Fruit fly (Drosophila melanogaster) whole organism, embryonic: ENCODE results near the gene hry.
A peak's percentile ranks its signal among the peaks of the same experiment; 100 is the strongest.

Source experiments
- CG10209 ChIP-seq: fragments of 200-800 bp; sonication (Bioruptor generic); optimal IDR thresholded peaks from 3 replicates; lab custom pipeline; 2017; ENCODE audit warnings: missing biosample characterization, mild to moderate bottlenecking, missing genetic modification characterization, missing genetic modification reagents
- CG11456 ChIP-seq: fragments of 200-800 bp; sonication (Bioruptor generic); IDR thresholded peaks from 3 replicates; pipeline ENCODE4 v1.3.6; 2022; ENCODE audit warnings: missing biosample characterization, missing genetic modification characterization
- CG11504 ChIP-seq: fragments of 200-800 bp; sonication (Bioruptor generic); optimal IDR thresholded peaks from 3 replicates; lab custom pipeline; 2019; ENCODE audit warnings: missing biosample characterization, mild to moderate bottlenecking, missing genetic modification characterization, moderate library complexity
- CG12104 ChIP-seq: fragments of 200-800 bp; sonication (Bioruptor generic); optimal IDR thresholded peaks from 3 replicates; lab custom pipeline; 2016; ENCODE audit warnings: missing biosample characterization, missing genetic modification characterization
- CG12299 ChIP-seq: fragments of 200-800 bp; sonication (Bioruptor generic); optimal IDR thresholded peaks from 2 replicates; lab custom pipeline; 2018; ENCODE audit warnings: missing biosample characterization, mild to moderate bottlenecking, missing genetic modification characterization
- CG13287 ChIP-seq: fragments of 200-800 bp; sonication (Bioruptor generic); IDR thresholded peaks from 2 replicates; pipeline ENCODE4 v1.3.6; 2022; ENCODE audit warnings: missing biosample characterization, missing genetic modification characterization; ENCODE audit not compliant: partially characterized antibody
- CG14050 ChIP-seq: fragments of 200-800 bp; sonication (Bioruptor generic); IDR thresholded peaks from 3 replicates; pipeline ENCODE4 v1.3.6; 2022; ENCODE audit warnings: missing biosample characterization, missing genetic modification characterization
- CG14441 ChIP-seq: fragments of 200-800 bp; sonication (Bioruptor generic); IDR thresholded peaks from 2 replicates; pipeline ENCODE4 v1.3.6; 2022; ENCODE audit warnings: missing biosample characterization, missing genetic modification characterization
- CG14667 ChIP-seq: fragments of 200-800 bp; sonication (Bioruptor generic); IDR thresholded peaks from 2 replicates; pipeline ENCODE4 v1.3.6; 2022; ENCODE audit warnings: missing biosample characterization, missing genetic modification characterization
- CG15269 ChIP-seq: fragments of 200-800 bp; sonication (Bioruptor generic); optimal IDR thresholded peaks from 2 replicates; lab custom pipeline; 2018; ENCODE audit warnings: missing biosample characterization, mild to moderate bottlenecking, missing genetic modification characterization, moderate library complexity
- CG15479 ChIP-seq: fragments of 200-800 bp; sonication (Bioruptor generic); optimal IDR thresholded peaks from 3 replicates; lab custom pipeline; 2019; ENCODE audit warnings: missing biosample characterization, mild to moderate bottlenecking, missing genetic modification characterization, moderate library complexity
- CG15601 ChIP-seq: fragments of 200-800 bp; sonication (Bioruptor generic); optimal IDR thresholded peaks from 3 replicates; lab custom pipeline; 2019; ENCODE audit warnings: missing biosample characterization, mild to moderate bottlenecking, missing genetic modification characterization, moderate library complexity
- CG15696 ChIP-seq: fragments of 200-800 bp; sonication (Bioruptor generic); optimal IDR thresholded peaks from 2 replicates; lab custom pipeline; 2019; ENCODE audit warnings: missing biosample characterization, mild to moderate bottlenecking, missing genetic modification characterization, moderate library complexity
- CG17359 ChIP-seq: fragments of 200-800 bp; sonication (Bioruptor generic); optimal IDR thresholded peaks from 3 replicates; lab custom pipeline; 2018; ENCODE audit warnings: missing biosample characterization, mild to moderate bottlenecking, missing genetic modification characterization, moderate library complexity
- CG17385 ChIP-seq: fragments of 200-800 bp; sonication (Bioruptor generic); optimal IDR thresholded peaks from 3 replicates; lab custom pipeline; 2018; ENCODE audit warnings: missing biosample characterization, mild to moderate bottlenecking, missing genetic modification characterization
- CG2712 ChIP-seq: fragments of 200-800 bp; optimal IDR thresholded peaks from 3 replicates; lab custom pipeline; 2019; ENCODE audit warnings: missing biosample characterization, mild to moderate bottlenecking, missing genetic modification characterization, moderate library complexity
- CG3065 ChIP-seq: fragments of 200-800 bp; sonication (Bioruptor generic); optimal IDR thresholded peaks from 2 replicates; lab custom pipeline; 2016; ENCODE audit warnings: missing biosample characterization, missing genetic modification characterization
- CG32532 ChIP-seq: fragments of 200-800 bp; sonication (Bioruptor generic); IDR thresholded peaks from 2 replicates; pipeline ENCODE4 v1.3.6; 2022; ENCODE audit warnings: missing biosample characterization, missing genetic modification characterization
- CG3838 ChIP-seq: fragments of 200-800 bp; sonication (Bioruptor generic); optimal IDR thresholded peaks from 3 replicates; lab custom pipeline; 2016; ENCODE audit warnings: missing biosample characterization, missing genetic modification characterization
- CG3995 ChIP-seq: fragments of 200-800 bp; sonication (Bioruptor generic); optimal IDR thresholded peaks from 3 replicates; lab custom pipeline; 2016; ENCODE audit warnings: missing biosample characterization, missing genetic modification characterization
- CG4617 ChIP-seq: fragments of 200-800 bp; sonication (Bioruptor generic); optimal IDR thresholded peaks from 3 replicates; lab custom pipeline; 2016; ENCODE audit warnings: missing biosample characterization, missing genetic modification characterization, borderline replicate concordance
- CG4707 ChIP-seq: fragments of 200-800 bp; sonication (Bioruptor generic); optimal IDR thresholded peaks from 2 replicates; lab custom pipeline; 2018; ENCODE audit warnings: missing biosample characterization, mild to moderate bottlenecking, missing genetic modification characterization, moderate library complexity
- CG4820 ChIP-seq: fragments of 200-800 bp; sonication (Bioruptor generic); optimal IDR thresholded peaks from 3 replicates; lab custom pipeline; 2016; ENCODE audit warnings: missing biosample characterization, missing genetic modification characterization
- CG7928 ChIP-seq: fragments of 200-800 bp; sonication (Bioruptor generic); optimal IDR thresholded peaks from 2 replicates; lab custom pipeline; 2017; ENCODE audit warnings: missing biosample characterization, mild to moderate bottlenecking, missing genetic modification characterization
- CHES-1-like ChIP-seq: fragments of 200-800 bp; sonication (Bioruptor generic); optimal IDR thresholded peaks from 2 replicates; lab custom pipeline; 2016; ENCODE audit warnings: missing biosample characterization, missing genetic modification characterization
- D19B ChIP-seq: fragments of 200-800 bp; sonication (Bioruptor generic); optimal IDR thresholded peaks from 2 replicates; lab custom pipeline; 2017; ENCODE audit warnings: missing biosample characterization, mild to moderate bottlenecking, missing genetic modification characterization
- Hmr ChIP-seq: fragments of 200-800 bp; sonication (Bioruptor generic); optimal IDR thresholded peaks from 3 replicates; lab custom pipeline; 2017; ENCODE audit warnings: mild to moderate bottlenecking, missing biosample characterization, missing genetic modification reagents, missing genetic modification characterization
- MTF-1 ChIP-seq: fragments of 200-800 bp; sonication (Bioruptor generic); optimal IDR thresholded peaks from 2 replicates; lab custom pipeline; 2018; ENCODE audit warnings: missing biosample characterization, mild to moderate bottlenecking, missing genetic modification characterization, borderline replicate concordance
- Opbp ChIP-seq: fragments of 200-800 bp; sonication (Bioruptor generic); IDR thresholded peaks from 3 replicates; pipeline ENCODE4 v1.3.6; 2022; ENCODE audit warnings: missing biosample characterization, missing genetic modification characterization; ENCODE audit not compliant: partially characterized antibody
- PHDP ChIP-seq: fragments of 200-800 bp; sonication (Bioruptor generic); optimal IDR thresholded peaks from 3 replicates; lab custom pipeline; 2018; ENCODE audit warnings: missing biosample characterization, mild to moderate bottlenecking, missing genetic modification characterization, moderate library complexity
- Sin3A ChIP-seq: fragments of >200 bp; optimal IDR thresholded peaks from 2 replicates; lab custom pipeline; 2018
- Spps ChIP-seq: fragments of 200-800 bp; sonication (Bioruptor generic); optimal IDR thresholded peaks from 2 replicates; lab custom pipeline; 2018; ENCODE audit warnings: missing biosample characterization, mild to moderate bottlenecking, missing genetic modification characterization
- TFAM ChIP-seq: fragments of 200-800 bp; sonication (Bioruptor generic); optimal IDR thresholded peaks from 2 replicates; lab custom pipeline; 2017; ENCODE audit warnings: missing biosample characterization, missing genetic modification characterization, inconsistent platforms
- ab ChIP-seq: fragments of 200-800 bp; sonication (Bioruptor generic); optimal IDR thresholded peaks from 2 replicates; lab custom pipeline; 2016; ENCODE audit warnings: missing biosample characterization, missing genetic modification characterization
- ase ChIP-seq: fragments of 200-800 bp; sonication (Bioruptor generic); IDR thresholded peaks from 3 replicates; pipeline ENCODE4 v1.3.6; 2022; ENCODE audit warnings: missing biosample characterization, missing genetic modification characterization
- bigmax ChIP-seq: fragments of 200-800 bp; sonication (Bioruptor generic); optimal IDR thresholded peaks from 2 replicates; lab custom pipeline; 2018; ENCODE audit warnings: missing biosample characterization, mild to moderate bottlenecking, missing genetic modification characterization
- bsh ChIP-seq, 2 experiments: fragments of 200-800 bp; sonication (Bioruptor generic); optimal IDR thresholded peaks; 2 replicates each; lab custom pipeline; 2017 to 2018; ENCODE audit warnings: mild to moderate bottlenecking in 2 of 2, missing biosample characterization in 2 of 2, missing genetic modification characterization in 2 of 2, moderate library complexity in 1 of 2
- da ChIP-seq: fragments of 200-800 bp; sonication (Bioruptor generic); optimal IDR thresholded peaks from 2 replicates; lab custom pipeline; 2016; ENCODE audit warnings: missing biosample characterization, missing genetic modification characterization
- dan ChIP-seq: fragments of 200-800 bp; sonication (Bioruptor generic); IDR thresholded peaks from 2 replicates; pipeline ENCODE4 v1.3.6; 2022; ENCODE audit warnings: missing biosample characterization, missing genetic modification characterization
- fd102C ChIP-seq: fragments of 200-800 bp; sonication (Bioruptor generic); optimal IDR thresholded peaks from 2 replicates; lab custom pipeline; 2018; ENCODE audit warnings: missing biosample characterization, mild to moderate bottlenecking, missing genetic modification characterization, moderate library complexity
- fd96Cb ChIP-seq: fragments of 200-800 bp; sonication (Bioruptor generic); optimal IDR thresholded peaks from 2 replicates; lab custom pipeline; 2018; ENCODE audit warnings: missing biosample characterization, mild to moderate bottlenecking, missing genetic modification characterization, moderate library complexity
- ken ChIP-seq: fragments of 200-800 bp; sonication (Bioruptor generic); IDR thresholded peaks from 3 replicates; pipeline ENCODE4 v1.3.6; 2022; ENCODE audit warnings: missing biosample characterization, missing genetic modification characterization
- luna ChIP-seq: fragments of 200-800 bp; sonication (Bioruptor generic); optimal IDR thresholded peaks from 2 replicates; lab custom pipeline; 2016; ENCODE audit warnings: missing biosample characterization, missing genetic modification characterization
- nerfin-1 ChIP-seq: fragments of 200-800 bp; sonication (Bioruptor generic); optimal IDR thresholded peaks from 3 replicates; lab custom pipeline; 2019; ENCODE audit warnings: missing biosample characterization, mild to moderate bottlenecking, missing genetic modification characterization, moderate library complexity
- org-1 ChIP-seq: fragments of 200-800 bp; sonication (Bioruptor generic); optimal IDR thresholded peaks from 2 replicates; lab custom pipeline; 2017; ENCODE audit warnings: missing biosample characterization, missing genetic modification characterization
- sens ChIP-seq: fragments of 200-800 bp; sonication (Bioruptor generic); peaks from one replicate; lab custom pipeline; 2016; ENCODE audit warnings: missing biosample characterization, missing genetic modification characterization
- sisA ChIP-seq: fragments of 200-800 bp; sonication (Bioruptor generic); IDR thresholded peaks from 2 replicates; pipeline ENCODE4 v1.3.6; 2022; ENCODE audit warnings: missing biosample characterization, missing genetic modification characterization
- stwl ChIP-seq: fragments of 200-800 bp; sonication (Bioruptor generic); optimal IDR thresholded peaks from 3 replicates; lab custom pipeline; 2018; ENCODE audit warnings: missing biosample characterization, mild to moderate bottlenecking, missing genetic modification characterization, moderate library complexity
- trem ChIP-seq: fragments of 200-800 bp; optimal IDR thresholded peaks from 3 replicates; lab custom pipeline; 2019; ENCODE audit warnings: missing biosample characterization, mild to moderate bottlenecking, missing genetic modification characterization, moderate library complexity

Gene hry

DNA sequence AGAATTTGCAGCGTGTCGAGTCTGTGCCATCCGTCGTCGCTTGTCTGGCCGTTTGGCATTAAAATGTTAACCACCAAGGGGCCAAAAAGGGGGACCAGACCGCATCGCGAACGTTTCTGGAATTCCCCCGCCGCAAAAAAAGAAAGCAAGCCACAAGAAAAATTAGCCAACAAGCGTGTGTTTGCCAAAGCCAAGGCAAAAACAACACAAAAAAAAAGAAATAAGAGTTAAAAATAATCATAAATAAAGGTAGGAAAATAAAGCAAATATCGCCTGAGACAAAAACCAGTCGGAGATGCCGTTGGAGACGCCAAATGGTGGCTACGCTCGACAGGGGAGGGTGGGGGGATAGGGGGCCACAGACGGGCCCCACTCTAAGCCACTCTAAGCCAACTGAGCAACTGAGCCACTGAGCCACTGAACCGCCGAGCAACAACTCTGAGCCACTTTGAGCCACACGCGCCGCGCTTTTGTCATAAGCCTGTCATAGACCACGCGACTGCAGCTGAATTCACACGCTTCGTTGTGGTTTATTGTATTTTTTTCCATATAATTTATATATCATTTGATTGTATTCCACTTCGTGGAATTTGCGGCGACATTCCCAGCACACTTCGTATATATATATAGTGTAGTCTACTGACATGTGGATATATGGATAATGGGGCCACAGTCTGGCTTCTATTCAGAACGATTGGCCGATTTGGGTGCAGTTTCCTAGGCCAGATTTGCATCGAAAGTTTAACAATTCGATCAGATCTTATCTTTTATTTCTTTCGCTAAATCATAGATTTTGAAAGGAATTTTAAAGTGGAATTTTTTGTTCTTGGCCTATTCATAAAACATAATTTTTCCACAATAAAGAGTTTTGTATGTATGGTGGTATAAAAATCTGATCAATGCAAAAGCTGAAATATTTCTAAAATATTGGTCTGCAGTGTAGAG, 18.3 kb downstream of the hry start (continued):
- no peak for TF ChIP-seq CG15479 (GFP tag; lab: Kevin White, UChicago)
- TF ChIP-seq CG17385 (GFP tag; lab: Kevin White, UChicago) = no peak
- TF ChIP-seq org-1 = no peak
- no peak for TF ChIP-seq MTF-1
- TF ChIP-seq bsh (GFP tag; optimal IDR thresholded peaks at IDR 0.05; lab: Kevin White, UChicago) = peak in 1 of 2 experiments; percentile 31
- no peak for TF ChIP-seq CG12104 (GFP tag; lab: Kevin White, UChicago)
- TF ChIP-seq CG14050 (GFP tag; lab: Robert Waterston, UW) = no peak
- TF ChIP-seq CG14667 (GFP tag; lab: Robert Waterston, UW) = no peak
- TF ChIP-seq ab (GFP tag; lab: Kevin White, UChicago) = no peak
- TF ChIP-seq CG32532 = peak; percentile 58
- no peak for TF ChIP-seq Spps
- TF ChIP-seq bigmax = no peak
- no peak for TF ChIP-seq Opbp (GFP tag; lab: Robert Waterston, UW)
- no peak for TF ChIP-seq TFAM
- TF ChIP-seq CG15269 (tag; lab: Kevin White, UChicago) = no peak
- no peak for TF ChIP-seq CG10209 (GFP tag; lab: Kevin White, UChicago)
- TF ChIP-seq luna (GFP tag; lab: Kevin White, UChicago) = no peak
- no peak for TF ChIP-seq fd102C (GFP tag; lab: Kevin White, UChicago)
- no peak for TF ChIP-seq CG7928 (GFP tag; lab: Kevin White, UChicago)
- TF ChIP-seq CG3995 (GFP tag; lab: Kevin White, UChicago) = no peak
- TF ChIP-seq Sin3A (lab: Kevin White, UChicago) = no peak
- no peak for TF ChIP-seq ken (GFP tag; lab: Robert Waterston, UW)
- TF ChIP-seq PHDP (tag; lab: Kevin White, UChicago) = no peak
- no peak for TF ChIP-seq D19B (GFP tag; lab: Kevin White, UChicago)
- no peak for TF ChIP-seq CG15601 (tag; lab: Kevin White, UChicago)
- no peak for TF ChIP-seq da (GFP tag; lab: Kevin White, UChicago)
- TF ChIP-seq trem (tag; lab: Kevin White, UChicago) = no peak
- TF ChIP-seq CG13287 (GFP tag; lab: Robert Waterston, UW) = no peak
- TF ChIP-seq CG12299 = no peak
- no peak for TF ChIP-seq CG15696 (tag; lab: Kevin White, UChicago)
- no peak for TF ChIP-seq dan (GFP tag; lab: Robert Waterston, UW)
- TF ChIP-seq CG17359 (tag; lab: Kevin White, UChicago) = no peak
- TF ChIP-seq CG3838 (GFP tag; lab: Kevin White, UChicago) = no peak
- TF ChIP-seq CG14441 = no peak
- no peak for TF ChIP-seq nerfin-1
- TF ChIP-seq CG4820 (GFP tag; lab: Kevin White, UChicago) = no peak
- no peak for TF ChIP-seq fd96Cb
- TF ChIP-seq CG11504 = no peak
- TF ChIP-seq stwl = no peak
- TF ChIP-seq CG2712 (tag; lab: Kevin White, UChicago) = no peak
- no peak for TF ChIP-seq sisA (GFP tag; lab: Robert Waterston, UW)
- no peak for TF ChIP-seq CG4707 (GFP tag; lab: Kevin White, UChicago)
- no peak for TF ChIP-seq CHES-1-like
- TF ChIP-seq ase = no peak
- peak; percentile 24 for TF ChIP-seq sens (GFP tag; lab: Kevin White, UChicago)
- TF ChIP-seq CG4617 (GFP tag; lab: Kevin White, UChicago) = no peak
- 0 out of 3 replicates have a peak, but pooled peaks have one; percentile 21 for TF ChIP-seq CG11456 (GFP tag; lab: Robert Waterston, UW)
- peak; percentile 36 for TF ChIP-seq Hmr (GFP tag; lab: Kevin White, UChicago)
- no peak for TF ChIP-seq CG3065 (GFP tag; lab: Kevin White, UChicago)
